Fruit fly (Drosophila melanogaster): ENCODE results near the gene Ance.
A peak's percentile ranks its signal among the peaks of the same experiment; 100 is the strongest.

DNA sequence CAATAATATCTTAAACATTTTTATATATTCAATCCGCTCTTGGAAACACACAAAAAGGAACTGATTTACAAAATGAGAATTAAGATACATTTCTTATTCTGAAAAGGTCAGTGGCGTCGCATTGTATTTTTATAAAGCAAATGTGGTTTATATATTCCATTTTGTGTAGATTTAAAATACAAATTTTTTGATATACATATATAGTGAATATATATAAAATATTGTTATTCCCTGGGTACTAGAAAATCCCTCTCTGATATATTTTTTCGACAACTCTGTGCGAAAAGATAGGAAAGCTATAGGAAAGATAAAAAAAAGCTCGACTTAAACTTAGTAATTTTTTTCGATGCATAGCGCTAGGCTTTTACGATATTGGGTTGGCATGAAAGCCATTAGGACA lies 25.9 kb downstream of the Ance start, which contains the start of gene CG42711:
- TF ChIP-seq Hr96 (GFP tag; optimal IDR thresholded peaks at IDR 0.05) = no peak
- TF ChIP-seq CG1620 (GFP tag; optimal IDR thresholded peaks at IDR 0.05) = no peak
- peak; percentile 16 for TF ChIP-seq CG14711 (tag; optimal IDR thresholded peaks at IDR 0.05)
- TF ChIP-seq ovo (GFP tag; optimal IDR thresholded peaks at IDR 0.05) = no peak
- no peak for TF ChIP-seq bab1 (GFP tag; optimal IDR thresholded peaks at IDR 0.05)
- TF ChIP-seq CG11617 (GFP tag; optimal IDR thresholded peaks at IDR 0.05) = no peak

Measured in whole organism, adult.